Fruit fly (Drosophila melanogaster) whole organism, prepupa: ENCODE results near the gene RpS5b.

Experiments
- Blimp-1 ChIP-seq: fragments of 200-800 bp; sonication (Bioruptor generic); optimal IDR thresholded peaks from 3 replicates; lab custom pipeline; 2017; ENCODE audit warnings: missing biosample characterization, missing genetic modification characterization, mild to moderate bottlenecking, moderate library complexity, missing genetic modification reagents
- CG10631 ChIP-seq: fragments of 200-800 bp; sonication (Bioruptor generic); optimal IDR thresholded peaks from 2 replicates; lab custom pipeline; 2016; ENCODE audit warnings: missing biosample characterization, missing genetic modification characterization
- CG10669 ChIP-seq: fragments of 200-800 bp; sonication (Bioruptor generic); optimal IDR thresholded peaks from 3 replicates; lab custom pipeline; 2018; ENCODE audit warnings: missing biosample characterization, mild to moderate bottlenecking, missing genetic modification characterization, moderate library complexity
- CG11762 ChIP-seq: fragments of 200-800 bp; sonication (Bioruptor generic); optimal IDR thresholded peaks from 3 replicates; lab custom pipeline; 2016; ENCODE audit warnings: missing biosample characterization, missing genetic modification characterization; ENCODE audit not compliant: insufficient read depth
- CG15336 ChIP-seq: fragments of 200-800 bp; sonication (Bioruptor generic); IDR thresholded peaks from 2 replicates; pipeline ENCODE4 v1.3.6; 2022; ENCODE audit warnings: missing biosample characterization, missing genetic modification characterization
- CG1621 ChIP-seq: fragments of 200-800 bp; sonication (Bioruptor generic); optimal IDR thresholded peaks from 3 replicates; lab custom pipeline; 2018; ENCODE audit warnings: missing biosample characterization, mild to moderate bottlenecking, missing genetic modification characterization
- CG16779 ChIP-seq: fragments of 200-800 bp; sonication (Bioruptor generic); optimal IDR thresholded peaks from 3 replicates; lab custom pipeline; 2017; ENCODE audit warnings: missing biosample characterization, mild to moderate bottlenecking, missing genetic modification characterization
- CG3032 ChIP-seq: fragments of 200-800 bp; optimal IDR thresholded peaks from 2 replicates; lab custom pipeline; 2019; ENCODE audit warnings: missing biosample characterization, mild to moderate bottlenecking, missing genetic modification characterization, moderate library complexity
- CG32006 ChIP-seq: fragments of 200-800 bp; sonication (Bioruptor generic); optimal IDR thresholded peaks from 3 replicates; lab custom pipeline; 2017; ENCODE audit warnings: missing biosample characterization, mild to moderate bottlenecking, missing genetic modification characterization
- CG34406 ChIP-seq: fragments of 200-800 bp; sonication (Bioruptor generic); optimal IDR thresholded peaks from 3 replicates; lab custom pipeline; 2016; ENCODE audit warnings: missing biosample characterization, missing genetic modification characterization
- CG3919 ChIP-seq: fragments of 200-800 bp; sonication (Bioruptor generic); optimal IDR thresholded peaks from 3 replicates; lab custom pipeline; 2016; ENCODE audit warnings: missing biosample characterization, missing genetic modification characterization
- CG4318 ChIP-seq: fragments of 200-800 bp; sonication (Bioruptor generic); optimal IDR thresholded peaks from 3 replicates; lab custom pipeline; 2017; ENCODE audit warnings: missing biosample characterization, mild to moderate bottlenecking, missing genetic modification characterization
- CG6163 ChIP-seq: fragments of 200-800 bp; sonication (Bioruptor generic); IDR thresholded peaks from 3 replicates; pipeline ENCODE4 v1.3.6; 2022; ENCODE audit warnings: missing biosample characterization, missing genetic modification characterization
- CG6854 ChIP-seq: fragments of 200-800 bp; sonication (Bioruptor generic); optimal IDR thresholded peaks from 2 replicates; lab custom pipeline; 2017; ENCODE audit warnings: missing biosample characterization, mild to moderate bottlenecking, missing genetic modification characterization
- CG7368 ChIP-seq: fragments of 200-800 bp; sonication (Bioruptor generic); optimal IDR thresholded peaks from 3 replicates; lab custom pipeline; 2016; ENCODE audit warnings: missing biosample characterization, missing genetic modification characterization
- CG8119 ChIP-seq: fragments of 200-800 bp; sonication (Bioruptor generic); IDR thresholded peaks from 3 replicates; pipeline ENCODE4 v1.3.6; 2022; ENCODE audit warnings: missing biosample characterization, missing genetic modification characterization
- CG8319 ChIP-seq: fragments of 200-800 bp; sonication (Bioruptor generic); optimal IDR thresholded peaks from 3 replicates; lab custom pipeline; 2016; ENCODE audit warnings: missing biosample characterization, missing genetic modification characterization
- CG8632 ChIP-seq: fragments of 200-800 bp; sonication (Bioruptor generic); optimal IDR thresholded peaks from 3 replicates; lab custom pipeline; 2016; ENCODE audit warnings: missing biosample characterization, missing genetic modification characterization
- Eip93F ChIP-seq: fragments of 200-800 bp; sonication (Bioruptor generic); optimal IDR thresholded peaks from 2 replicates; lab custom pipeline; 2016; ENCODE audit warnings: missing biosample characterization, mild to moderate bottlenecking, missing genetic modification characterization
- Ets21C ChIP-seq: fragments of 200-800 bp; sonication (Bioruptor generic); optimal IDR thresholded peaks from 3 replicates; lab custom pipeline; 2016; ENCODE audit warnings: missing biosample characterization, missing genetic modification characterization
- Ets96B ChIP-seq: fragments of 200-800 bp; optimal IDR thresholded peaks from 2 replicates; lab custom pipeline; 2019; ENCODE audit warnings: missing biosample characterization, mild to moderate bottlenecking, missing genetic modification characterization, moderate library complexity
- Gug ChIP-seq: fragments of 200-800 bp; sonication (Bioruptor generic); IDR thresholded peaks from 2 replicates; pipeline ENCODE4 v1.3.6; 2022; ENCODE audit warnings: missing biosample characterization, missing genetic modification characterization
- Hr38 ChIP-seq: sonication (Bioruptor generic); optimal IDR thresholded peaks from 2 replicates; lab custom pipeline; 2016; ENCODE audit warnings: missing biosample characterization, missing genetic modification characterization
- Hr39 ChIP-seq: fragments of 200-800 bp; sonication (Bioruptor generic); optimal IDR thresholded peaks from 2 replicates; lab custom pipeline; 2016; ENCODE audit warnings: missing biosample characterization, missing genetic modification characterization
- Hr4 ChIP-seq: fragments of 200-800 bp; sonication (Bioruptor generic); optimal IDR thresholded peaks from 3 replicates; lab custom pipeline; 2016; ENCODE audit warnings: missing biosample characterization, missing genetic modification characterization
- OdsH ChIP-seq: fragments of 200-800 bp; sonication (Bioruptor generic); optimal IDR thresholded peaks from 3 replicates; lab custom pipeline; 2016; ENCODE audit warnings: missing biosample characterization, missing genetic modification characterization
- Smox ChIP-seq: fragments of 200-800 bp; sonication (Bioruptor generic); optimal IDR thresholded peaks from 3 replicates; lab custom pipeline; 2016; ENCODE audit warnings: missing biosample characterization, missing genetic modification characterization
- Sox102F ChIP-seq: fragments of 200-800 bp; sonication (Bioruptor generic); optimal IDR thresholded peaks from 2 replicates; lab custom pipeline; 2016; ENCODE audit warnings: missing biosample characterization, mild to moderate bottlenecking, missing genetic modification characterization
- achi ChIP-seq: fragments of 200-800 bp; sonication (Bioruptor generic); optimal IDR thresholded peaks from 3 replicates; lab custom pipeline; 2016; ENCODE audit warnings: missing biosample characterization, missing genetic modification characterization
- acj6 ChIP-seq: fragments of 200-800 bp; sonication (Bioruptor generic); optimal IDR thresholded peaks from 3 replicates; lab custom pipeline; 2016; ENCODE audit warnings: missing biosample characterization, missing genetic modification characterization
- cyc ChIP-seq: fragments of 200-800 bp; sonication (Bioruptor generic); optimal IDR thresholded peaks from 3 replicates; lab custom pipeline; 2016; ENCODE audit warnings: missing biosample characterization, missing genetic modification characterization
- dac ChIP-seq: fragments of 200-800 bp; sonication (Bioruptor generic); optimal IDR thresholded peaks from 2 replicates; lab custom pipeline; 2017; ENCODE audit warnings: missing biosample characterization, mild to moderate bottlenecking, missing genetic modification characterization
- dsx ChIP-seq: fragments of 200-800 bp; optimal IDR thresholded peaks from 3 replicates; lab custom pipeline; 2019; ENCODE audit warnings: missing biosample characterization, mild to moderate bottlenecking, missing genetic modification characterization, moderate library complexity; ENCODE audit not compliant: poor library complexity, severe bottlenecking
- fd59A ChIP-seq: fragments of 200-800 bp; sonication (Bioruptor generic); optimal IDR thresholded peaks from 2 replicates; lab custom pipeline; 2017; ENCODE audit warnings: missing biosample characterization, mild to moderate bottlenecking, missing genetic modification characterization, missing genetic modification reagents
- fd85E ChIP-seq: fragments of 200-800 bp; sonication (Bioruptor generic); optimal IDR thresholded peaks from 3 replicates; lab custom pipeline; 2016; ENCODE audit warnings: missing biosample characterization, missing genetic modification characterization
- lz ChIP-seq: fragments of 200-800 bp; sonication (Bioruptor generic); optimal IDR thresholded peaks from 3 replicates; lab custom pipeline; 2016; ENCODE audit warnings: missing biosample characterization, missing genetic modification characterization
- net ChIP-seq: fragments of 200-800 bp; sonication (Bioruptor generic); optimal IDR thresholded peaks from 3 replicates; lab custom pipeline; 2016; ENCODE audit warnings: missing biosample characterization, missing genetic modification characterization
- salr ChIP-seq, 2 experiments: fragments of 200-800 bp; sonication (Bioruptor generic); optimal IDR thresholded peaks; 3 replicates each; lab custom pipeline; 2016 to 2018; ENCODE audit warnings: missing biosample characterization in 2 of 2, missing genetic modification characterization in 2 of 2, mild to moderate bottlenecking in 1 of 2
- spab ChIP-seq: fragments of 200-800 bp; sonication (Bioruptor generic); optimal IDR thresholded peaks from 2 replicates; lab custom pipeline; 2017; ENCODE audit warnings: missing biosample characterization, mild to moderate bottlenecking, missing genetic modification characterization, missing genetic modification reagents
- vri ChIP-seq: fragments of 200-800 bp; sonication (Bioruptor generic); optimal IDR thresholded peaks from 3 replicates; lab custom pipeline; 2016; ENCODE audit warnings: missing biosample characterization, mild to moderate bottlenecking, missing genetic modification characterization

The RpS5b gene

dm6 chr3R:14875965-14876331 lies 25.4 kb downstream of the RpS5b start:
- TF ChIP-seq Smox (GFP tag; lab: Kevin White, UChicago) (no peak), vri (GFP tag; lab: Kevin White, UChicago) (no peak), achi (GFP tag; lab: Kevin White, UChicago) (no peak), CG6163 (GFP tag; lab: Robert Waterston, UW) (no peak), lz (GFP tag; lab: Kevin White, UChicago) (no peak), salr (GFP tag; optimal IDR thresholded peaks at IDR 0.05; lab: Kevin White, UChicago) (no peak), CG3032 (no peak), CG34406 (GFP tag; lab: Kevin White, UChicago) (no peak), CG3919 (GFP tag; lab: Kevin White, UChicago) (no peak), CG11762 (GFP tag; lab: Kevin White, UChicago) (no peak), dac (GFP tag; lab: Kevin White, UChicago) (no peak), Gug (GFP tag; lab: Robert Waterston, UW) (no peak), Eip93F (no peak), acj6 (GFP tag; lab: Kevin White, UChicago) (no peak), CG10669 (GFP tag; lab: Kevin White, UChicago) (no peak), OdsH (GFP tag; lab: Kevin White, UChicago) (no peak)

- TF ChIP-seq CG10631 (no peak), CG4318 (GFP tag; lab: Kevin White, UChicago) (peak; percentile 29)
- TF ChIP-seq, all 60 proteins: peak for 1
Measured at dm6 chr3R:14875274-14875964, 25.9 kb downstream of the RpS5b start, which contains the start of gene btsz. Gene btsz (minus strand): TSS chr3R:14875488.

dm6 chr3R:14873345-14873744 lies 28.0 kb downstream of the RpS5b start:
- no peak for TF ChIP-seq Hr39 (GFP tag; lab: Kevin White, UChicago)
- no peak for TF ChIP-seq vri (GFP tag; lab: Kevin White, UChicago)
- no peak for TF ChIP-seq Sox102F (GFP tag; lab: Kevin White, UChicago)
- TF ChIP-seq Ets21C (GFP tag; lab: Kevin White, UChicago), result no peak
- TF ChIP-seq net (GFP tag; lab: Kevin White, UChicago), result no peak
- TF ChIP-seq, all 60 proteins: peak for 0

- no peak for TF ChIP-seq CG6854
- TF ChIP-seq CG3919 (GFP tag; lab: Kevin White, UChicago), result no peak
- TF ChIP-seq CG7368 (GFP tag; lab: Kevin White, UChicago), result no peak
- no peak for TF ChIP-seq cyc
- TF ChIP-seq CG34406 (GFP tag; lab: Kevin White, UChicago), result no peak
- no peak for TF ChIP-seq CG4318 (GFP tag; lab: Kevin White, UChicago)
- no peak for TF ChIP-seq dsx (GFP tag; lab: Kevin White, UChicago)
- TF ChIP-seq CG32006 (GFP tag; lab: Kevin White, UChicago), result no peak
- no peak for TF ChIP-seq achi (GFP tag; lab: Kevin White, UChicago)
- no peak for TF ChIP-seq CG10631
- no peak for TF ChIP-seq acj6 (GFP tag; lab: Kevin White, UChicago)
Measured at dm6 chr3R:14864819-14865218, 36.5 kb downstream of the RpS5b start.

dm6 chr3R:14853767-14854191 lies 47.6 kb downstream of the RpS5b start:
- TF ChIP-seq CG15336 (GFP tag; lab: Robert Waterston, UW), result no peak; the same call in 1 of the 2 replicates
- TF ChIP-seq spab, result peak; percentile 1
- TF ChIP-seq achi (GFP tag; lab: Kevin White, UChicago), result peak; percentile 54
- TF ChIP-seq acj6 (GFP tag; lab: Kevin White, UChicago), result no peak
- no peak for TF ChIP-seq dac (GFP tag; lab: Kevin White, UChicago)
- peak; percentile 79 for TF ChIP-seq CG6163 (GFP tag; lab: Robert Waterston, UW)
- TF ChIP-seq CG7368 (GFP tag; lab: Kevin White, UChicago), result peak; percentile 42
- TF ChIP-seq Blimp-1, result peak; percentile 55
- peak; percentile 81 for TF ChIP-seq vri (GFP tag; lab: Kevin White, UChicago)
- no peak for TF ChIP-seq fd59A (GFP tag; lab: Kevin White, UChicago)
- TF ChIP-seq Eip93F, result no peak
- peak; percentile 44 for TF ChIP-seq CG8632 (GFP tag; lab: Kevin White, UChicago)
- no peak for TF ChIP-seq CG32006 (GFP tag; lab: Kevin White, UChicago)
- no peak for TF ChIP-seq Hr38
- TF ChIP-seq fd85E, result peak; percentile 73
- TF ChIP-seq Ets96B (tag; lab: Kevin White, UChicago), result peak; percentile 12
- TF ChIP-seq CG16779 (tag; lab: Kevin White, UChicago), result peak; percentile 74
- TF ChIP-seq CG1621 (tag; lab: Kevin White, UChicago), result peak; percentile 54
- no peak for TF ChIP-seq CG8319 (GFP tag; lab: Kevin White, UChicago)
- TF ChIP-seq CG11762 (GFP tag; lab: Kevin White, UChicago), result peak; percentile 27
- peak; percentile 52; the same call in 1 of the 3 replicates for TF ChIP-seq CG8119 (GFP tag; lab: Robert Waterston, UW)
- TF ChIP-seq CG4318 (GFP tag; lab: Kevin White, UChicago), result no peak
- TF ChIP-seq Hr4 (GFP tag; lab: Kevin White, UChicago), result no peak
